In genomic region chrIII:4475428-4475968, ce11 we compare ENCODE assay signal across 4 worm cellular contexts.
TF ChIP-seq lines count a peak whose summit lies in the region.

Gene rps-1, plus strand, starts transcription at chrIII:4475918.

TF ChIP-seq in whole organism, L2 larva, 48 proteins besides CTCF, POLR2A, EP300 and RAD21 (continues in another document):
- TF ChIP-seq ztf-1 (GFP tag; conservative IDR thresholded peaks at IDR 0.05; lab: Robert Waterston, UW) (no peak), skn-1 (tag; optimal IDR thresholded peaks at IDR 0.05; lab: Kevin White, UChicago) (peak; percentile 92), gmeb-1 (tag; optimal IDR thresholded peaks at IDR 0.05; lab: Kevin White, UChicago) (peak; percentile 96), lin-11 (tag; optimal IDR thresholded peaks at IDR 0.05; lab: Kevin White, UChicago) (peak; percentile 98), nhr-10 (tag; optimal IDR thresholded peaks at IDR 0.05; lab: Kevin White, UChicago) (peak; percentile 90), ztf-11 (tag; optimal IDR thresholded peaks at IDR 0.05; lab: Kevin White, UChicago) (peak; percentile 61), F13H6.1 (tag; optimal IDR thresholded peaks at IDR 0.05; lab: Kevin White, UChicago) (peak; percentile 99), peb-1 (tag; optimal IDR thresholded peaks at IDR 0.05; lab: Kevin White, UChicago) (no peak), unc-62 (GFP tag; optimal IDR thresholded peaks at IDR 0.05; lab: Kevin White, UChicago) (peak; percentile 80), sma-9 (GFP tag; optimal IDR thresholded peaks at IDR 0.05; lab: Kevin White, UChicago) (peak; percentile 99), sma-9 (tag; optimal IDR thresholded peaks at IDR 0.05; lab: Kevin White, UChicago) (no peak), aly-2 (tag; optimal IDR thresholded peaks at IDR 0.05; lab: Kevin White, UChicago) (peak; percentile 89), Y55F3AM.14 (GFP tag; optimal IDR thresholded peaks at IDR 0.05; lab: Kevin White, UChicago) (peak; percentile 97), ceh-16 (tag; optimal IDR thresholded peaks at IDR 0.05; lab: Kevin White, UChicago) (peak; percentile 95), mab-5 (tag; optimal IDR thresholded peaks at IDR 0.05; lab: Kevin White, UChicago) (peak; percentile 97), nhr-12 (tag; optimal IDR thresholded peaks at IDR 0.05; lab: Kevin White, UChicago) (peak; percentile 77), elt-1 (tag; optimal IDR thresholded peaks at IDR 0.05; lab: Kevin White, UChicago) (no peak), blmp-1 (tag; optimal IDR thresholded peaks at IDR 0.05; lab: Kevin White, UChicago; ENCODE audit: insufficient read depth) (peak; percentile 95), crh-2 (tag; optimal IDR thresholded peaks at IDR 0.05; lab: Kevin White, UChicago) (peak; percentile 99), nhr-23 (tag; optimal IDR thresholded peaks at IDR 0.05; lab: Kevin White, UChicago) (no peak), fos-1 (tag; optimal IDR thresholded peaks at IDR 0.05; lab: Kevin White, UChicago) (peak; percentile 99), alr-1 (tag; optimal IDR thresholded peaks at IDR 0.05; lab: Kevin White, UChicago) (no peak), ztf-4 (tag; optimal IDR thresholded peaks at IDR 0.05; lab: Kevin White, UChicago) (peak; percentile 99)

TF ChIP-seq in whole organism, L4 larva, 104 proteins besides CTCF, POLR2A, EP300 and RAD21 (continues in another document):
- TF ChIP-seq Y105C5A.15 (GFP tag; IDR thresholded peaks at IDR 0.05; lab: Robert Waterston, UW) (peak; percentile 88), mxl-2 (GFP tag; conservative IDR thresholded peaks at IDR 0.05; lab: Robert Waterston, UW) (peak; percentile 77), spr-1 (tag; optimal IDR thresholded peaks at IDR 0.05; lab: Kevin White, UChicago) (peak; percentile 97), unc-130 (GFP tag; optimal IDR thresholded peaks at IDR 0.05; lab: Kevin White, UChicago) (peak; percentile 91), dmd-9 (GFP tag; IDR thresholded peaks at IDR 0.05; lab: Robert Waterston, UW) (peak; percentile 98), F37D6.2 (tag; optimal IDR thresholded peaks at IDR 0.05; lab: Kevin White, UChicago) (peak; percentile 96), madf-9 (GFP tag; conservative IDR thresholded peaks at IDR 0.05; lab: Robert Waterston, UW) (peak; percentile 97), nhr-111 (GFP tag; optimal IDR thresholded peaks at IDR 0.05; lab: Kevin White, UChicago) (peak; percentile 65), spr-3 (GFP tag; optimal IDR thresholded peaks at IDR 0.05; lab: Kevin White, UChicago) (peak; percentile 96), Y48G9A.11 (GFP tag; IDR thresholded peaks at IDR 0.05; lab: Robert Waterston, UW) (peak; percentile 83), mdt-29 (GFP tag; IDR thresholded peaks at IDR 0.05; lab: Robert Waterston, UW) (peak; percentile 93), mes-2 (tag; optimal IDR thresholded peaks at IDR 0.05; lab: Kevin White, UChicago; ENCODE audit: poor library complexity, severe bottlenecking) (peak; percentile 99), cey-2 (tag; optimal IDR thresholded peaks at IDR 0.05; lab: Kevin White, UChicago; ENCODE audit: borderline replicate concordance, insufficient read depth) (no peak), ZK337.2 (GFP tag; IDR thresholded peaks at IDR 0.05; lab: Robert Waterston, UW) (peak; percentile 87), mxl-3 (GFP tag; optimal IDR thresholded peaks at IDR 0.05; lab: Kevin White, UChicago) (peak; percentile 96), lin-15B (tag; optimal IDR thresholded peaks at IDR 0.05; lab: Kevin White, UChicago) (peak; percentile 52), zfp-2 (tag; optimal IDR thresholded peaks at IDR 0.05; lab: Kevin White, UChicago) (peak; percentile 89), madf-5 (GFP tag; IDR thresholded peaks at IDR 0.05; lab: Robert Waterston, UW) (peak in 1 of 2 experiments; percentile 86; a peak in 2 of 4 replicates), nhr-41 (GFP tag; IDR thresholded peaks at IDR 0.05; lab: Robert Waterston, UW) (peak; percentile 81), zfp-3 (GFP tag; conservative IDR thresholded peaks at IDR 0.05; lab: Robert Waterston, UW) (peak; percentile 97), snpc-4 (tag; optimal IDR thresholded peaks at IDR 0.05; lab: Kevin White, UChicago) (peak; percentile 57), fkh-10 (GFP tag; optimal IDR thresholded peaks at IDR 0.05; lab: Kevin White, UChicago) (peak; percentile 94), nhr-76 (tag; optimal IDR thresholded peaks at IDR 0.05; lab: Kevin White, UChicago) (peak; percentile 57)

TF ChIP-seq in whole organism, late embryonic, 69 proteins besides CTCF, POLR2A, EP300 and RAD21 (continues in another document):
- peak; percentile 7 for TF ChIP-seq ahr-1 (tag; optimal IDR thresholded peaks at IDR 0.05; lab: Kevin White, UChicago)
- peak; percentile 73 for TF ChIP-seq C08G9.2 (tag; optimal IDR thresholded peaks at IDR 0.05; lab: Kevin White, UChicago)
- TF ChIP-seq ceh-14 (tag; optimal IDR thresholded peaks at IDR 0.05; lab: Kevin White, UChicago), result peak; percentile 92
- TF ChIP-seq hlh-30 (tag; optimal IDR thresholded peaks at IDR 0.05; lab: Kevin White, UChicago; ENCODE audit: insufficient read depth), result peak; percentile 93
- peak; percentile 78 for TF ChIP-seq madf-2 (tag; optimal IDR thresholded peaks at IDR 0.05; lab: Kevin White, UChicago)
- TF ChIP-seq ceh-18 (tag; optimal IDR thresholded peaks at IDR 0.05; lab: Kevin White, UChicago), result peak; percentile 98
- TF ChIP-seq tbx-2 (tag; optimal IDR thresholded peaks at IDR 0.05; lab: Kevin White, UChicago), result peak; percentile 92
- peak; percentile 13 for TF ChIP-seq pqm-1 (tag; optimal IDR thresholded peaks at IDR 0.05; lab: Kevin White, UChicago)
- no peak for TF ChIP-seq dmd-4 (tag; optimal IDR thresholded peaks at IDR 0.05; lab: Kevin White, UChicago; ENCODE audit: borderline replicate concordance)
- peak; percentile 58 for TF ChIP-seq gmeb-2 (tag; optimal IDR thresholded peaks at IDR 0.05; lab: Kevin White, UChicago)
- TF ChIP-seq hlh-15 (tag; optimal IDR thresholded peaks at IDR 0.05; lab: Kevin White, UChicago), result no peak
- TF ChIP-seq eyg-1 (tag; optimal IDR thresholded peaks at IDR 0.05; lab: Kevin White, UChicago), result peak; percentile 14
- peak; percentile 6 for TF ChIP-seq zip-5 (tag; optimal IDR thresholded peaks at IDR 0.05; lab: Kevin White, UChicago)
- TF ChIP-seq ceh-2 (tag; optimal IDR thresholded peaks at IDR 0.05; lab: Kevin White, UChicago), result peak; percentile 62
- TF ChIP-seq hlh-8 (tag; optimal IDR thresholded peaks at IDR 0.05; lab: Kevin White, UChicago), result peak; percentile 62
- peak; percentile 97 for TF ChIP-seq ceh-34 (tag; optimal IDR thresholded peaks at IDR 0.05; lab: Kevin White, UChicago)
- peak; percentile 57 for TF ChIP-seq sox-4 (tag; optimal IDR thresholded peaks at IDR 0.05; lab: Kevin White, UChicago)
- no peak for TF ChIP-seq lin-11 (tag; optimal IDR thresholded peaks at IDR 0.05; lab: Kevin White, UChicago)
- peak; percentile 95 for TF ChIP-seq ceh-30 (tag; optimal IDR thresholded peaks at IDR 0.05; lab: Kevin White, UChicago)
- no peak for TF ChIP-seq C38D4.7 (GFP tag; optimal IDR thresholded peaks at IDR 0.05; lab: Kevin White, UChicago)
- peak; percentile 93 for TF ChIP-seq ztf-16 (tag; optimal IDR thresholded peaks at IDR 0.05; lab: Kevin White, UChicago)
- peak; percentile 93 for TF ChIP-seq ceh-31 (tag; optimal IDR thresholded peaks at IDR 0.05; lab: Kevin White, UChicago)
- TF ChIP-seq ceh-9 (tag; optimal IDR thresholded peaks at IDR 0.05; lab: Kevin White, UChicago), result no peak
- TF ChIP-seq nhr-232 (tag; optimal IDR thresholded peaks at IDR 0.05; lab: Kevin White, UChicago), result peak; percentile 30
- peak; percentile 44 for TF ChIP-seq fax-1 (tag; optimal IDR thresholded peaks at IDR 0.05; lab: Kevin White, UChicago)

TF ChIP-seq in whole organism, mixed stage, embryonic, 35 proteins besides CTCF, POLR2A, EP300 and RAD21 (continues in another document):
- no peak for TF ChIP-seq snpc-4 (tag; optimal IDR thresholded peaks at IDR 0.05; lab: Kevin White, UChicago)
- TF ChIP-seq blmp-1 (tag; optimal IDR thresholded peaks at IDR 0.05; lab: Kevin White, UChicago), result no peak
- TF ChIP-seq cnd-1 (tag; optimal IDR thresholded peaks at IDR 0.05; lab: Kevin White, UChicago), result peak; percentile 88
- TF ChIP-seq ces-1 (GFP tag; optimal IDR thresholded peaks at IDR 0.05; lab: Kevin White, UChicago), result peak; percentile 82
- TF ChIP-seq lin-32 (GFP tag; optimal IDR thresholded peaks at IDR 0.05; lab: Kevin White, UChicago), result peak; percentile 34
- TF ChIP-seq pha-4 (tag; optimal IDR thresholded peaks at IDR 0.05; lab: Kevin White, UChicago), result peak; percentile 100
- no peak for TF ChIP-seq elt-1 (tag; optimal IDR thresholded peaks at IDR 0.05; lab: Kevin White, UChicago; ENCODE audit: borderline replicate concordance, insufficient read depth)
- peak; percentile 75 for TF ChIP-seq drap-1 (GFP tag; optimal IDR thresholded peaks at IDR 0.05; lab: Kevin White, UChicago)
- peak; percentile 92 for TF ChIP-seq sptf-1 (tag; optimal IDR thresholded peaks at IDR 0.05; lab: Kevin White, UChicago)
- peak; percentile 71 for TF ChIP-seq mls-2 (tag; optimal IDR thresholded peaks at IDR 0.05; lab: Kevin White, UChicago)
- peak; percentile 34 for TF ChIP-seq flh-1 (GFP tag; optimal IDR thresholded peaks at IDR 0.05; lab: Kevin White, UChicago)
- peak; percentile 94 for TF ChIP-seq nhr-237 (tag; optimal IDR thresholded peaks at IDR 0.05; lab: Kevin White, UChicago)
- peak; percentile 89 for TF ChIP-seq ztf-11 (tag; optimal IDR thresholded peaks at IDR 0.05; lab: Kevin White, UChicago)
- peak; percentile 37 for TF ChIP-seq nhr-28 (tag; optimal IDR thresholded peaks at IDR 0.05; lab: Kevin White, UChicago)
- peak; percentile 60 for TF ChIP-seq ceh-83 (GFP tag; optimal IDR thresholded peaks at IDR 0.05; lab: Kevin White, UChicago)
- TF ChIP-seq lin-13 (tag; optimal IDR thresholded peaks at IDR 0.05; lab: Kevin White, UChicago), result peak; percentile 100
- TF ChIP-seq zip-8 (tag; optimal IDR thresholded peaks at IDR 0.05; lab: Kevin White, UChicago), result peak; percentile 22
- TF ChIP-seq tbx-8 (GFP tag; optimal IDR thresholded peaks at IDR 0.05; lab: Kevin White, UChicago), result peak; percentile 39
- TF ChIP-seq M03D4.4 (tag; optimal IDR thresholded peaks at IDR 0.05; lab: Kevin White, UChicago), result peak; percentile 85
- peak; percentile 77 for TF ChIP-seq unc-62 (GFP tag; optimal IDR thresholded peaks at IDR 0.05; lab: Kevin White, UChicago)
- peak; percentile 77 for TF ChIP-seq unc-120 (tag; optimal IDR thresholded peaks at IDR 0.05; lab: Kevin White, UChicago; ENCODE audit: poor library complexity, severe bottlenecking)
- TF ChIP-seq nhr-76 (tag; optimal IDR thresholded peaks at IDR 0.05; lab: Kevin White, UChicago), result no peak
- peak; percentile 78 for TF ChIP-seq hlh-1 (tag; optimal IDR thresholded peaks at IDR 0.05; lab: Kevin White, UChicago)
- TF ChIP-seq nhr-2 (tag; optimal IDR thresholded peaks at IDR 0.05; lab: Kevin White, UChicago), result peak; percentile 43
- TF ChIP-seq mab-5 (tag; optimal IDR thresholded peaks at IDR 0.05; lab: Kevin White, UChicago), result peak; percentile 66
- peak; percentile 66 for TF ChIP-seq elt-3 (tag; optimal IDR thresholded peaks at IDR 0.05; lab: Kevin White, UChicago)
- TF ChIP-seq sem-2 (GFP tag; optimal IDR thresholded peaks at IDR 0.05; lab: Kevin White, UChicago), result peak; percentile 4
- TF ChIP-seq bed-3 (GFP tag; optimal IDR thresholded peaks at IDR 0.05; lab: Kevin White, UChicago), result peak; percentile 73
- peak; percentile 67 for TF ChIP-seq ham-2 (GFP tag; optimal IDR thresholded peaks at IDR 0.05; lab: Kevin White, UChicago)
